Worm (Caenorhabditis elegans): Measurements from ENCODE around the gene pole-4.
A peak's percentile ranks its signal among the peaks of the same experiment; 100 is the strongest.

The pole-4 gene

DNA sequence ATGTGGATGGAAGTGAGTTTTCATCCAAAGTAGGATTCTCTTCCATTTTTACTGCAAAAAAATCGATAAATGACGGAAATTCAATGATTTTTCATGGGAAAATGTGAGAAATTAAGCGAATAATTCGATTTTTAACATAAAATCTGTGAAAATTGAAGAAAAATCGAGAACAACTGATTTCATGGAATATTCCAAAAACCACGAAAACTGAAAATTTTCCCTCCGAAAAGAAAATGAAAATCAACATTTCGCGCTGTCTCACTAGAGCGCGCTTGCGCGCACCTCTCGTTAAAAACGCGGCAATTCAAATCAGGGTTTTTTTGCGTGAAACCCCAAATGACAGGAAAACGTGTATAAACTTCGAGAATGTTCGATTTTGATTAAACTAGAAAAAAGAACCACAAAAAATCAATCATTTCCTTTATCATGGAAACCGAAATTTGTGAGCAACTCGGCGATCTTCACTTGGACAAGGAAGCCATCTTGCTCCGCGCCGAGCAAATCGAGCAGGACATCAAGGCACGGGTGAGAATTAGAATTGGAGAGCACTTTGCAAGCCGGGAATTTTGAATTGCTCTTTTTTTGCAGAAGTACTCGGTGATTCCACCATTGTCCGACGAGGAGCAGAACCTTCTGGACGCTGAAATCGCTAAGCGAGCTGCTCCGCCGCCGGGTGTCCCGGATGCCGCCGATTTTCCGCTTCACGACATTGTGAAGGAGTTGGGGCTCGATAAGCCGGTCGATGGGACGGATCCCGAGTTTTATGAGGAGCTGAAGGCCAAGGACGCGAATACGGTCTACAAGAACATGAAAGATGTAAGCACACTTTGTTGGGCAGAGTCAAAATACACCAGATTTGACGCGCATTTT is 41.4 kb upstream of the pole-4 start, which contains the start of the genes Y53F4B.9 and Y53F4B.11 (continued):
- TF ChIP-seq dve-1 (tag; optimal IDR thresholded peaks at IDR 0.05; ENCODE audit: insufficient read depth) (no peak), pqm-1 (tag; optimal IDR thresholded peaks at IDR 0.05) (no peak), lim-7 (GFP tag; IDR thresholded peaks at IDR 0.05) (no peak), Y105C5A.15 (GFP tag; IDR thresholded peaks at IDR 0.05) (no peak), ces-1 (GFP tag; optimal IDR thresholded peaks at IDR 0.05) (no peak), Y75B8A.6 (GFP tag; IDR thresholded peaks at IDR 0.05) (no peak), unc-130 (GFP tag; optimal IDR thresholded peaks at IDR 0.05) (peak; percentile 73), unc-62 (GFP tag; optimal IDR thresholded peaks at IDR 0.05 in 1 of 2) (no peak), unc-62 (tag; optimal IDR thresholded peaks at IDR 0.05) (no peak), zfp-2 (tag; optimal IDR thresholded peaks at IDR 0.05) (no peak), snpc-1.2 (GFP tag; IDR thresholded peaks at IDR 0.05) (no peak), aly-2 (tag; optimal IDR thresholded peaks at IDR 0.05) (no peak), hmg-1.1 (GFP tag; IDR thresholded peaks at IDR 0.05) (peak; percentile 79), fos-1 (tag; optimal IDR thresholded peaks at IDR 0.05) (no peak), nhr-102 (tag; optimal IDR thresholded peaks at IDR 0.05) (no peak), daf-19 (GFP tag; conservative IDR thresholded peaks at IDR 0.05) (no peak), jun-1 (tag; optimal IDR thresholded peaks at IDR 0.05) (no peak), saeg-2 (GFP tag; IDR thresholded peaks at IDR 0.05) (no peak), daf-8 (GFP tag; IDR thresholded peaks at IDR 0.05) (no peak), mxl-2 (GFP tag; conservative IDR thresholded peaks at IDR 0.05) (no peak), tag-97 (GFP tag; IDR thresholded peaks at IDR 0.05) (no peak), nhr-11 (tag; optimal IDR thresholded peaks at IDR 0.05) (peak; percentile 53), arid-1 (GFP tag; conservative IDR thresholded peaks at IDR 0.05) (peak; percentile 48; the same call in 1 of the 2 replicates), lin-15B (tag; optimal IDR thresholded peaks at IDR 0.05) (peak; percentile 45), ceh-28 (tag; optimal IDR thresholded peaks at IDR 0.05) (no peak), lin-29 (GFP tag; IDR thresholded peaks at IDR 0.05) (no peak), daf-16 (GFP tag; optimal IDR thresholded peaks at IDR 0.05) (no peak), daf-16 (tag; optimal IDR thresholded peaks at IDR 0.05) (no peak), lsy-2 (tag; optimal IDR thresholded peaks at IDR 0.05) (peak; percentile 36 to 86), ctbp-1 (GFP tag; IDR thresholded peaks at IDR 0.05) (no peak), aha-1 (tag) (peak; percentile 12), tra-1 (GFP tag; IDR thresholded peaks at IDR 0.05) (no peak), lir-3 (tag; optimal IDR thresholded peaks at IDR 0.05) (no peak), ceh-20 (GFP tag; IDR thresholded peaks at IDR 0.05) (peak; percentile 27; the same call in 1 of the 2 replicates), ZK337.2 (GFP tag; IDR thresholded peaks at IDR 0.05) (no peak), pha-4 (GFP tag; IDR thresholded peaks at IDR 0.05) (no peak), pha-4 (tag; optimal IDR thresholded peaks at IDR 0.05) (peak; percentile 6), mdl-1 (tag; optimal IDR thresholded peaks at IDR 0.05) (no peak), nhr-6 (tag; optimal IDR thresholded peaks at IDR 0.05) (peak; percentile 29), lin-38 (GFP tag; IDR thresholded peaks at IDR 0.05) (peak; percentile 99), spr-3 (GFP tag; optimal IDR thresholded peaks at IDR 0.05) (no peak), zip-2 (tag; optimal IDR thresholded peaks at IDR 0.05) (no peak), F49E8.2 (tag; optimal IDR thresholded peaks at IDR 0.05; ENCODE audit: borderline replicate concordance) (peak; percentile 53), egl-43 (GFP tag; IDR thresholded peaks at IDR 0.05) (no peak), T20F7.1 (GFP tag; optimal IDR thresholded peaks at IDR 0.05) (no peak), Y48G9A.11 (GFP tag; IDR thresholded peaks at IDR 0.05) (peak; percentile 85), T26A8.4 (GFP tag; IDR thresholded peaks at IDR 0.05) (0 out of 2 replicates have a peak, but pooled peaks have one; percentile 10), lin-13 (GFP tag; optimal IDR thresholded peaks at IDR 0.05) (peak; percentile 61), gei-8 (GFP tag; optimal IDR thresholded peaks at IDR 0.05) (no peak), lin-1 (GFP tag; IDR thresholded peaks at IDR 0.05) (no peak), nhr-111 (GFP tag; optimal IDR thresholded peaks at IDR 0.05) (no peak)

Measured in whole organism, L4 larva.